Fruit fly (Drosophila melanogaster): ENCODE data around the gene chas.
A peak's percentile ranks its signal among the peaks of the same experiment; 100 is the strongest.

chas gene

DNA sequence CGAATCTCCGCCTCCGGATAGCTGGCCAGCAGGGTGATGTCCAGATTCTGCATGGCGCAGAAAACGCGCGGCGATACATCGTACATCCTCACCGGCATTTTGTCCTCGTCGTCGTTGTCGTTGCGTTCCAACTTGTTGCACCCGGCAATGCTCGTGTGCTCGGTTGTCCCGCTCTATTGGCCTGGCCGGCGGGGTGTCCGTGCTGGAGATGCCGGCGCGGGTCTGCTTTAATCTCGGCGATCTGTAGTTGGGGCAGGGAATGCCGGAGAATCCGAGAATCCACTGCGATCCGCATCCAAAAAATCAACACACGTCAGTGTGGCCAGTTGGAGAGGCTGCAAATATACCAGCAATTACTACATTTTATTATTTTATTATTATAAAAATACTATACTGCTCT, 42.0 kb downstream of the chas start, which contains the start of gene IntS2:
TSS of gene IntS2 (minus strand) at position 318 of the 400 bp plus-strand sequence.
- TF ChIP-seq CG2889 (GFP tag; IDR thresholded peaks at IDR 0.05) (no peak), CG6813 (GFP tag; optimal IDR thresholded peaks at IDR 0.05) (no peak), yki (optimal IDR thresholded peaks at IDR 0.05) (no peak), Hmx (GFP tag; optimal IDR thresholded peaks at IDR 0.05) (no peak), pzg (GFP tag; optimal IDR thresholded peaks at IDR 0.05) (peak; percentile 20), BtbVII (GFP tag; optimal IDR thresholded peaks at IDR 0.05) (no peak), CG12236 (GFP tag; optimal IDR thresholded peaks at IDR 0.05) (no peak), fd102C (GFP tag; optimal IDR thresholded peaks at IDR 0.05) (no peak), CG4730 (GFP tag; IDR thresholded peaks at IDR 0.05) (no peak), CG6272 (GFP tag; IDR thresholded peaks at IDR 0.05) (no peak), D19B (GFP tag; optimal IDR thresholded peaks at IDR 0.05) (no peak), CG12104 (GFP tag; optimal IDR thresholded peaks at IDR 0.05) (no peak), CG18599 (GFP tag; optimal IDR thresholded peaks at IDR 0.05) (no peak), CG3995 (GFP tag; optimal IDR thresholded peaks at IDR 0.05) (peak; percentile 70), Med (GFP tag) (peak; percentile 66), Kr (GFP tag; optimal IDR thresholded peaks at IDR 0.05) (no peak), cato (GFP tag; optimal IDR thresholded peaks at IDR 0.05; ENCODE audit: borderline replicate concordance) (no peak), CG7357 (GFP tag; IDR thresholded peaks at IDR 0.05) (no peak), CG32767 (GFP tag; IDR thresholded peaks at IDR 0.05) (no peak), CG10147 (GFP tag; optimal IDR thresholded peaks at IDR 0.05) (no peak), CrebB (tag; optimal IDR thresholded peaks at IDR 0.05) (no peak), CG14441 (GFP tag; IDR thresholded peaks at IDR 0.05) (no peak), CG6175 (GFP tag; IDR thresholded peaks at IDR 0.05) (no peak), Opbp (GFP tag; IDR thresholded peaks at IDR 0.05; ENCODE audit: partially characterized antibody) (no peak), ab (GFP tag; optimal IDR thresholded peaks at IDR 0.05) (no peak), CG14014 (GFP tag; IDR thresholded peaks at IDR 0.05) (no peak), CG34422 (GFP tag; IDR thresholded peaks at IDR 0.05) (peak; percentile 56; the same call in 1 of the 3 replicates), CG13424 (tag; optimal IDR thresholded peaks at IDR 0.05) (no peak), CG12942 (GFP tag; optimal IDR thresholded peaks at IDR 0.05) (no peak), sens-2 (GFP tag; IDR thresholded peaks at IDR 0.05) (no peak), CG1529 (GFP tag; optimal IDR thresholded peaks at IDR 0.05) (no peak), CG11398 (GFP tag; optimal IDR thresholded peaks at IDR 0.05) (no peak), MBD-R2 (GFP tag; IDR thresholded peaks at IDR 0.05) (peak; percentile 58), Dip2 (GFP tag; IDR thresholded peaks at IDR 0.05) (no peak), CG12391 (tag; optimal IDR thresholded peaks at IDR 0.05) (no peak), ci (GFP tag; IDR thresholded peaks at IDR 0.05) (0 out of 3 replicates have a peak, but pooled peaks have one; percentile 11), scrt (GFP tag; optimal IDR thresholded peaks at IDR 0.05) (peak; percentile 86), Chrac-16 (GFP tag; optimal IDR thresholded peaks at IDR 0.05) (no peak), prd (optimal IDR thresholded peaks at IDR 0.05) (no peak), prd (GFP tag; IDR thresholded peaks at IDR 0.05) (no peak), pb (GFP tag; optimal IDR thresholded peaks at IDR 0.05) (no peak), CG9797 (GFP tag; optimal IDR thresholded peaks at IDR 0.05) (peak; percentile 2), CG18619 (GFP tag; optimal IDR thresholded peaks at IDR 0.05) (no peak), cad (GFP tag; optimal IDR thresholded peaks at IDR 0.05) (no peak), Bgb (GFP tag; IDR thresholded peaks at IDR 0.05; ENCODE audit: partially characterized antibody) (no peak), bsh (GFP tag; optimal IDR thresholded peaks at IDR 0.05) (no peak), CG4617 (GFP tag; optimal IDR thresholded peaks at IDR 0.05; ENCODE audit: borderline replicate concordance) (peak; percentile 2), CG17385 (GFP tag; optimal IDR thresholded peaks at IDR 0.05) (no peak), ttk (GFP tag; IDR thresholded peaks at IDR 0.05) (no peak), Doc3 (GFP tag; IDR thresholded peaks at IDR 0.05; ENCODE audit: partially characterized antibody) (no peak), CG13894 (tag; optimal IDR thresholded peaks at IDR 0.05) (no peak), zfh1 (GFP tag; IDR thresholded peaks at IDR 0.05) (no peak)

Measured in whole organism, embryonic.